Worm (Caenorhabditis elegans) whole organism, early embryonic: Measurements from ENCODE around the gene clec-2.

ENCODE experiments used
- B0310.2 ChIP-seq: sonication (generic microtip); optimal IDR thresholded peaks from 2 replicates; lab custom pipeline; 2016; ENCODE audit warnings: mild to moderate bottlenecking, missing genetic modification characterization, missing compliant biosample characterization
- F13C5.2 ChIP-seq: sonication (generic microtip); optimal IDR thresholded peaks from 2 replicates; lab custom pipeline; 2017; ENCODE audit warnings: mild to moderate bottlenecking, missing genetic modification characterization, inconsistent platforms, missing compliant biosample characterization
- aly-1 ChIP-seq: sonication (generic microtip); optimal IDR thresholded peaks from 2 replicates; lab custom pipeline; 2016; ENCODE audit warnings: missing genetic modification characterization, missing compliant biosample characterization
- ama-1 ChIP-seq: fragments of 150-350 bp; optimal IDR thresholded peaks from 2 replicates; lab custom pipeline; 2014
- ceh-13 ChIP-seq: fragments of 200-800 bp; sonication (Bioruptor generic); optimal IDR thresholded peaks from 2 replicates; lab custom pipeline; 2018; ENCODE audit warnings: mild to moderate bottlenecking, missing genetic modification characterization, missing compliant biosample characterization
- ceh-36 ChIP-seq: sonication (generic microtip); optimal IDR thresholded peaks from 2 replicates; lab custom pipeline; 2016; ENCODE audit warnings: missing genetic modification characterization, inconsistent platforms, missing compliant biosample characterization
- ets-7 ChIP-seq: sonication (generic microtip); optimal IDR thresholded peaks from 2 replicates; lab custom pipeline; 2016; ENCODE audit warnings: missing genotype, missing genetic modification characterization, missing compliant biosample characterization
- flt-1 ChIP-seq: fragments of 200-800 bp; sonication (Bioruptor generic); IDR thresholded peaks from 2 replicates; pipeline ENCODE4 v1.3.6; 2022; ENCODE audit warnings: missing genetic modification characterization, missing compliant biosample characterization
- hmbx-1 ChIP-seq: sonication (generic microtip); optimal IDR thresholded peaks from 2 replicates; lab custom pipeline; 2016; ENCODE audit warnings: mild to moderate bottlenecking, missing genetic modification characterization, missing compliant biosample characterization
- hmg-4 ChIP-seq: fragments of 200-800 bp; sonication (Bioruptor generic); optimal IDR thresholded peaks from 2 replicates; lab custom pipeline; 2018; ENCODE audit warnings: mild to moderate bottlenecking, missing genetic modification characterization, missing compliant biosample characterization
- hnd-1 ChIP-seq: sonication (generic microtip); optimal IDR thresholded peaks from 2 replicates; lab custom pipeline; 2016; ENCODE audit warnings: missing genetic modification characterization, missing compliant biosample characterization
- pes-1 ChIP-seq: fragments of 200-800 bp; sonication (Bioruptor generic); IDR thresholded peaks from 2 replicates; pipeline ENCODE4 v1.3.6; 2022; ENCODE audit warnings: missing genetic modification reagents, missing genetic modification characterization, missing compliant biosample characterization
- scrt-1 ChIP-seq: fragments of 200-800 bp; sonication (Bioruptor generic); IDR thresholded peaks from 2 replicates; pipeline ENCODE4 v1.3.6; 2022; ENCODE audit warnings: missing genetic modification characterization, missing compliant biosample characterization
- sea-1 ChIP-seq: fragments of 200-800 bp; sonication (Bioruptor generic); conservative IDR thresholded peaks from 2 replicates; pipeline ENCODE4 v1.3.6; 2022; ENCODE audit warnings: missing genetic modification characterization, missing compliant biosample characterization
- tbx-11 ChIP-seq: fragments of 200-800 bp; sonication (Bioruptor generic); IDR thresholded peaks from 2 replicates; pipeline ENCODE4 v1.3.6; 2022; ENCODE audit warnings: missing genetic modification characterization, missing compliant biosample characterization
- tbx-37 ChIP-seq: fragments of 200-800 bp; sonication (Bioruptor generic); conservative IDR thresholded peaks from 2 replicates; pipeline ENCODE4 v1.3.6; 2022; ENCODE audit warnings: missing genetic modification reagents, missing genetic modification characterization, missing compliant biosample characterization
- tra-4 ChIP-seq: sonication (generic microtip); optimal IDR thresholded peaks from 2 replicates; lab custom pipeline; 2017; ENCODE audit warnings: missing genetic modification characterization, missing compliant biosample characterization

Gene clec-2

DNA sequence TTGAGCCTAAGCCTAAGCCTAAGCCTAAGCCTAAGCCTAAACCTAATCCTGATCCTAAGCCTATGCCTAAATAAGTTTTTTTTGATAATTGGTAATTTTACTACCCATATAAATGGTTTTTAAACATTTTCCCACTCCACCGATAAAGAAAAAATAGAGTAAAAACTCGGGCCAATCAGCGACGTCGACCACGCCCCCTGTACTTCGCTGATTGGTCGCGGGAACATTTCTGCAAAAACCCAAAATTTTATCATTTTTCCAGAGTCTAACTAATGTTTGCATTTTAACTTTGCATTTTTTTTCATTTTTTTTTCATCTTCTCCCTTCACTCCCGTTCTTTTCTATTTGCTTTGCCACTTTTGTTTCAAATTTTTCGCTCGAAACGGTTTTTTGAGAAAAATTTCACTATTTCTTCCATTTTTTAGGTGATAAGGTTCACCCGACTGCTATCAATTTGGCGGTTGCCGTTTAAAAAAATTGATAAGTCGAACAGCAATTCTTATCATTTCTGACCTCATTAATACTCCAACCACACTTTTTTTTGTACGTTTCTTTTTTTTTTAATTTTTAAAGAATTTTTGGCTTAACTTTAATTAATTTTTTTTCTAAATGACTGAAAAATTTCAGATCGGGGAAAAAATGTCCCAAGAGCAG lies 8.9 kb downstream of the clec-2 start, which contains the start of gene C41H7.2:
Gene C41H7.2 (plus strand): TSS at position 622 of the 654 bp plus-strand sequence.
- TF ChIP-seq hmbx-1 (tag; lab: Kevin White, UChicago) (no peak), sea-1 (GFP tag; lab: Robert Waterston, UW) (no peak)

ce11 chrII:3012133-3012532 lies 11.1 kb downstream of the clec-2 start, which contains the start of gene C41H7.9:
Gene C41H7.9 (minus strand): TSS chrII:3012233.
- TF ChIP-seq sea-1 (GFP tag; lab: Robert Waterston, UW), result no peak
- TF ChIP-seq ceh-36 (tag; lab: Kevin White, UChicago), result no peak

DNA sequence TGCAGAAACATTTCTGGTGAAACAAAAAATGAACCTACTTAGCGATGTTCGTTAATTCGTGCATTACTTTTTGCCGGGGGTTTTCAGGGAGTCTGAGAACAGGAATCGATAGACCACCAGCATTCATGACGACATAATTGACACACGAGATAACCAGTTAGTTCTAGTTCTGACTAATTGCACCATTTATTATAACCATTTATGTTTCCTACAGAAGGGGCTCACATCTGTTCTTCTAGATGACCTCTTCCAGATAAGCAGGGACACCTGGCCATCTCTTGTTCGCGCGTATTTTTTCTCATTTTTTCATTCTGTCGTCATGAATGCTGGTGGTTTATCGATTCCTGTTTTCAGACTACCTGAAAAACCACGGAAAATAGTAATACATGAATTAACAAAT lies 14.8 kb downstream of the clec-2 start, which contains the start of gene sdz-5:
Gene sdz-5 (plus strand): TSS at position 301 of the 400 bp plus-strand sequence.
- TF ChIP-seq hmbx-1 (tag; lab: Kevin White, UChicago), result no peak
- TF ChIP-seq ceh-36 (tag; lab: Kevin White, UChicago), result no peak
- no peak for TF ChIP-seq hnd-1
- TF ChIP-seq tbx-37, result no peak
- no peak for TF ChIP-seq B0310.2 (tag; lab: Kevin White, UChicago)
- no peak for TF ChIP-seq hmg-4 (GFP tag; lab: Kevin White, UChicago)
- TF ChIP-seq ets-7 (tag; lab: Kevin White, UChicago), result no peak

- no peak for TF ChIP-seq pes-1 (GFP tag; lab: Robert Waterston, UW)
- no peak for TF ChIP-seq ceh-36 (tag; lab: Kevin White, UChicago)
- no peak for TF ChIP-seq tbx-37
- no peak for TF ChIP-seq F13C5.2 (tag; lab: Kevin White, UChicago)
- TF ChIP-seq tra-4 (tag; lab: Kevin White, UChicago), result no peak
- TF ChIP-seq aly-1, result no peak
- TF ChIP-seq sea-1 (GFP tag; lab: Robert Waterston, UW), result no peak
- no peak for TF ChIP-seq ama-1 (lab: Kevin White, UChicago)
- no peak for TF ChIP-seq hmg-4 (GFP tag; lab: Kevin White, UChicago)
- TF ChIP-seq scrt-1 (GFP tag; lab: Robert Waterston, UW), result no peak
- TF ChIP-seq flt-1 (GFP tag; lab: Robert Waterston, UW), result no peak
- TF ChIP-seq tbx-11 (GFP tag; lab: Robert Waterston, UW), result no peak
- no peak for TF ChIP-seq B0310.2 (tag; lab: Kevin White, UChicago)
- TF ChIP-seq hnd-1, result no peak
- TF ChIP-seq hmbx-1 (tag; lab: Kevin White, UChicago), result no peak
- no peak for TF ChIP-seq ceh-13 (GFP tag; lab: Kevin White, UChicago)
Measured at ce11 chrII:3005499-3005898, 17.7 kb downstream of the clec-2 start, which contains the start of gene lido-12. Gene lido-12 (plus strand): TSS chrII:3005799.

ce11 chrII:3003667-3004066 lies 19.6 kb downstream of the clec-2 start, which contains the start of gene lido-11:
Gene lido-11 (plus strand): TSS chrII:3003967.
- TF ChIP-seq pes-1 (GFP tag; lab: Robert Waterston, UW), result no peak

DNA sequence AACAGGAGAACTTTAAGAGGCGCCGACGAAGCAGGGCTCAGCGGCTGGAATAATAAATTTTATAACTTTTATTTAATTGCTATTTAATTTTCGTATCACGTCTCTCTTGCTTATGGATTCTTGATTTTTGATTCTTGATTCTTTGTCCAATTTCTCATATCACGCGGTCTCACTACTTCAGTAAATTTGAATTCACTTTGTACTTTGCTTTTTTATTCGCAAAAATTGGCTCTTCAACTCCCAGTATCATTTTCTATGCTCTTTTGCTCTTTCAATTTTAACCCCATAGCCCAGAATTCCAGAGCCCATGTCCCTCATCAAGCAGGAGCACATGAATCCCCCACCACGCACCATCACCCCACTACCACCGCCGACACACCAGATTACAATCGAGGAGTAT lies 21.0 kb downstream of the clec-2 start, which contains the start of gene lido-10:
Gene lido-10 (plus strand): TSS at position 301 of the 400 bp plus-strand sequence.
- TF ChIP-seq tbx-37 (no peak), tbx-11 (GFP tag; lab: Robert Waterston, UW) (no peak), ceh-36 (tag; lab: Kevin White, UChicago) (no peak), sea-1 (GFP tag; lab: Robert Waterston, UW) (no peak), flt-1 (GFP tag; lab: Robert Waterston, UW) (no peak), hmbx-1 (tag; lab: Kevin White, UChicago) (no peak), ama-1 (lab: Kevin White, UChicago) (no peak), ceh-13 (GFP tag; lab: Kevin White, UChicago) (no peak), tra-4 (tag; lab: Kevin White, UChicago) (no peak), hnd-1 (no peak), F13C5.2 (tag; lab: Kevin White, UChicago) (no peak), pes-1 (GFP tag; lab: Robert Waterston, UW) (no peak)

- no peak for TF ChIP-seq F13C5.2 (tag; lab: Kevin White, UChicago)
- no peak for TF ChIP-seq aly-1
- TF ChIP-seq ama-1 (lab: Kevin White, UChicago), result peak; percentile 23
- TF ChIP-seq ceh-13 (GFP tag; lab: Kevin White, UChicago), result no peak
- TF ChIP-seq sea-1 (GFP tag; lab: Robert Waterston, UW), result 0 out of 2 replicates have a peak, but pooled peaks have one; percentile 48
- no peak for TF ChIP-seq hmbx-1 (tag; lab: Kevin White, UChicago)
- TF ChIP-seq ets-7 (tag; lab: Kevin White, UChicago), result no peak
- TF ChIP-seq pes-1 (GFP tag; lab: Robert Waterston, UW), result no peak
- TF ChIP-seq B0310.2 (tag; lab: Kevin White, UChicago), result no peak
- no peak for TF ChIP-seq ceh-36 (tag; lab: Kevin White, UChicago)
- no peak for TF ChIP-seq tbx-37
- no peak for TF ChIP-seq tra-4 (tag; lab: Kevin White, UChicago)
- TF ChIP-seq hmg-4 (GFP tag; lab: Kevin White, UChicago), result no peak
- no peak for TF ChIP-seq tbx-11 (GFP tag; lab: Robert Waterston, UW)
- TF ChIP-seq flt-1 (GFP tag; lab: Robert Waterston, UW), result no peak
- TF ChIP-seq hnd-1, result no peak
- TF ChIP-seq scrt-1 (GFP tag; lab: Robert Waterston, UW), result peak; percentile 68
Measured at ce11 chrII:3000535-3001264, 22.5 kb downstream of the clec-2 start, which contains the start of gene lido-9. Gene lido-9 (plus strand): TSS chrII:3000768.
